Worm (Caenorhabditis elegans) whole organism, young adult: ENCODE results near the gene F37B12.1.

Experiments used
- B0019.2 ChIP-seq: fragments of 200-800 bp; sonication (Bioruptor generic); conservative IDR thresholded peaks from 2 replicates; pipeline ENCODE4 v1.3.6; 2022; ENCODE audit warnings: missing genetic modification reagents, missing genetic modification characterization, missing compliant biosample characterization
- F10E7.11 ChIP-seq: sonication (generic microtip); optimal IDR thresholded peaks from 2 replicates; lab custom pipeline; 2017; ENCODE audit warnings: mild to moderate bottlenecking, missing genetic modification characterization, moderate library complexity, missing compliant biosample characterization
- T07F8.4 ChIP-seq: sonication (generic microtip); optimal IDR thresholded peaks from 2 replicates; lab custom pipeline; 2016; ENCODE audit warnings: mild to moderate bottlenecking, missing genetic modification characterization, moderate library complexity, missing compliant biosample characterization
- Y56A3A.18 ChIP-seq: fragments of 200-800 bp; sonication (Bioruptor generic); IDR thresholded peaks from 2 replicates; pipeline ENCODE4 v1.3.6; 2022; ENCODE audit warnings: missing genetic modification reagents, missing genetic modification characterization, missing compliant biosample characterization
- Y67H2A.10 ChIP-seq: fragments of 200-800 bp; sonication (Bioruptor generic); conservative IDR thresholded peaks from 2 replicates; pipeline ENCODE4 v1.3.6; 2022; ENCODE audit warnings: missing genetic modification reagents, missing genetic modification characterization, missing compliant biosample characterization
- Y95B8A.8 ChIP-seq: fragments of 200-800 bp; sonication (Bioruptor generic); IDR thresholded peaks from 2 replicates; pipeline ENCODE4 v1.3.6; 2022; ENCODE audit warnings: missing genetic modification reagents, missing genetic modification characterization, missing compliant biosample characterization
- aptf-2 ChIP-seq: fragments of 200-800 bp; sonication (Bioruptor generic); conservative IDR thresholded peaks from 2 replicates; pipeline ENCODE4 v1.3.6; 2022; ENCODE audit warnings: missing genetic modification reagents, missing genetic modification characterization, missing compliant biosample characterization
- attf-5 ChIP-seq: fragments of 200-800 bp; sonication (Bioruptor generic); optimal IDR thresholded peaks from 2 replicates; lab custom pipeline; 2018; ENCODE audit warnings: mild to moderate bottlenecking, missing genetic modification characterization, missing compliant biosample characterization
- attf-6 ChIP-seq: fragments of 200-800 bp; sonication (Bioruptor generic); IDR thresholded peaks from 2 replicates; pipeline ENCODE4 v1.3.6; 2022; ENCODE audit warnings: missing genetic modification reagents, missing genetic modification characterization, missing compliant biosample characterization
- ccch-3 ChIP-seq: fragments of 200-800 bp; sonication (Bioruptor generic); optimal IDR thresholded peaks from 2 replicates; lab custom pipeline; 2018; ENCODE audit warnings: mild to moderate bottlenecking, missing genetic modification characterization, missing compliant biosample characterization
- ceh-58 ChIP-seq: fragments of 200-800 bp; sonication (Bioruptor generic); IDR thresholded peaks from 2 replicates; pipeline ENCODE4 v1.3.6; 2022; ENCODE audit warnings: missing genetic modification characterization, missing compliant biosample characterization
- ceh-79 ChIP-seq: sonication (generic microtip); optimal IDR thresholded peaks from 2 replicates; lab custom pipeline; 2017; ENCODE audit warnings: mild to moderate bottlenecking, missing genetic modification characterization, missing compliant biosample characterization
- ceh-91 ChIP-seq: fragments of 200-800 bp; sonication (Bioruptor generic); IDR thresholded peaks from 2 replicates; pipeline ENCODE4 v1.3.6; 2022; ENCODE audit warnings: missing genetic modification reagents, missing genetic modification characterization, missing compliant biosample characterization
- chd-7 ChIP-seq: sonication (generic microtip); optimal IDR thresholded peaks from 2 replicates; lab custom pipeline; 2016; ENCODE audit warnings: mild to moderate bottlenecking, missing genetic modification characterization, moderate library complexity, missing compliant biosample characterization
- egrh-3 ChIP-seq: fragments of 200-800 bp; sonication (Bioruptor generic); IDR thresholded peaks from 2 replicates; pipeline ENCODE4 v1.3.6; 2022; ENCODE audit warnings: missing genetic modification reagents, missing genetic modification characterization, missing compliant biosample characterization
- him-1 ChIP-seq: sonication (generic microtip); optimal IDR thresholded peaks from 2 replicates; lab custom pipeline; 2016; ENCODE audit warnings: missing genotype, missing genetic modification reagents, missing genetic modification characterization, missing compliant biosample characterization
- let-526 ChIP-seq: fragments of 200-800 bp; sonication (Bioruptor generic); IDR thresholded peaks from 2 replicates; pipeline ENCODE4 v1.3.6; 2022; ENCODE audit warnings: missing genetic modification reagents, missing genetic modification characterization, missing compliant biosample characterization
- lin-35 ChIP-seq, 3 experiments: fragments of 150-350 bp in 2 of 3; sonication (generic microtip) in 1 of 3; optimal IDR thresholded peaks; 2 replicates each; lab custom pipeline; 2014 to 2018; ENCODE audit warnings: missing biosample characterization in 3 of 3, missing genetic modification characterization in 3 of 3, missing genetic modification reagents in 3 of 3
- madf-10 ChIP-seq: sonication (generic microtip); optimal IDR thresholded peaks from 2 replicates; lab custom pipeline; 2016; ENCODE audit warnings: mild to moderate bottlenecking, missing genetic modification characterization, missing compliant biosample characterization
- madf-3 ChIP-seq: fragments of 200-800 bp; sonication (Bioruptor generic); IDR thresholded peaks from 2 replicates; pipeline ENCODE4 v1.3.6; 2022; ENCODE audit warnings: missing genetic modification reagents, missing genetic modification characterization, missing compliant biosample characterization
- mcd-1 ChIP-seq: fragments of 200-800 bp; sonication (Bioruptor generic); IDR thresholded peaks from 2 replicates; pipeline ENCODE4 v1.3.6; 2022; ENCODE audit warnings: missing genetic modification reagents, missing genetic modification characterization, missing compliant biosample characterization
- mel-28 ChIP-seq: sonication (generic microtip); optimal IDR thresholded peaks from 2 replicates; lab custom pipeline; 2016; ENCODE audit warnings: borderline replicate concordance, mild to moderate bottlenecking, missing genetic modification characterization, missing compliant biosample characterization
- nfya-2 ChIP-seq: fragments of 200-800 bp; sonication (Bioruptor generic); IDR thresholded peaks from 2 replicates; pipeline ENCODE4 v1.3.6; 2022; ENCODE audit warnings: missing genetic modification reagents, missing genetic modification characterization, missing compliant biosample characterization
- nhr-80 ChIP-seq: sonication (generic microtip); optimal IDR thresholded peaks from 2 replicates; lab custom pipeline; 2016; ENCODE audit warnings: missing genetic modification characterization, missing compliant biosample characterization
- nhr-90 ChIP-seq: sonication (generic microtip); optimal IDR thresholded peaks from 2 replicates; lab custom pipeline; 2016; ENCODE audit warnings: missing genotype, mild to moderate bottlenecking, missing genetic modification characterization, missing compliant biosample characterization
- pha-4 ChIP-seq: fragments of 150-350 bp; sonication (generic microtip); optimal IDR thresholded peaks from 2 replicates; lab custom pipeline; 2014; ENCODE audit warnings: missing biosample characterization, missing genetic modification reagents, missing genetic modification characterization
- repo-1 ChIP-seq: sonication (generic microtip); optimal IDR thresholded peaks from 2 replicates; lab custom pipeline; 2017; ENCODE audit warnings: mild to moderate bottlenecking, missing genetic modification characterization, missing compliant biosample characterization
- sea-2 ChIP-seq: fragments of 200-800 bp; sonication (Bioruptor generic); IDR thresholded peaks from 2 replicates; pipeline ENCODE4 v1.3.6; 2022; ENCODE audit warnings: missing genetic modification characterization, missing compliant biosample characterization
- snpc-1.3 ChIP-seq: sonication (generic microtip); optimal IDR thresholded peaks from 2 replicates; lab custom pipeline; 2017; ENCODE audit warnings: missing genetic modification characterization, mild to moderate bottlenecking, missing compliant biosample characterization, antibody characterized with exemption, moderate library complexity, missing genotype, missing genetic modification reagents; ENCODE audit not compliant: insufficient read depth
- tlf-1 ChIP-seq: fragments of 200-800 bp; sonication (Bioruptor generic); optimal IDR thresholded peaks from 2 replicates; lab custom pipeline; 2018; ENCODE audit warnings: mild to moderate bottlenecking, missing genetic modification characterization, missing compliant biosample characterization
- unc-130 ChIP-seq: sonication (generic microtip); optimal IDR thresholded peaks from 2 replicates; lab custom pipeline; 2016; ENCODE audit warnings: missing genetic modification reagents, missing genetic modification characterization, missing compliant biosample characterization
- xnd-1 ChIP-seq: sonication (generic microtip); optimal IDR thresholded peaks from 2 replicates; lab custom pipeline; 2016; ENCODE audit warnings: missing genotype, missing genetic modification reagents, missing genetic modification characterization, missing compliant biosample characterization
- zfh-2 ChIP-seq: fragments of 200-800 bp; sonication (Bioruptor generic); conservative IDR thresholded peaks from 2 replicates; pipeline ENCODE4 v1.3.6; 2022; ENCODE audit warnings: missing genetic modification reagents, missing genetic modification characterization, missing compliant biosample characterization
- ztf-6 ChIP-seq: fragments of 200-800 bp; sonication (Bioruptor generic); IDR thresholded peaks from 2 replicates; pipeline ENCODE4 v1.3.6; 2022; ENCODE audit warnings: missing genetic modification reagents, missing genetic modification characterization, missing compliant biosample characterization

Gene F37B12.1

DNA sequence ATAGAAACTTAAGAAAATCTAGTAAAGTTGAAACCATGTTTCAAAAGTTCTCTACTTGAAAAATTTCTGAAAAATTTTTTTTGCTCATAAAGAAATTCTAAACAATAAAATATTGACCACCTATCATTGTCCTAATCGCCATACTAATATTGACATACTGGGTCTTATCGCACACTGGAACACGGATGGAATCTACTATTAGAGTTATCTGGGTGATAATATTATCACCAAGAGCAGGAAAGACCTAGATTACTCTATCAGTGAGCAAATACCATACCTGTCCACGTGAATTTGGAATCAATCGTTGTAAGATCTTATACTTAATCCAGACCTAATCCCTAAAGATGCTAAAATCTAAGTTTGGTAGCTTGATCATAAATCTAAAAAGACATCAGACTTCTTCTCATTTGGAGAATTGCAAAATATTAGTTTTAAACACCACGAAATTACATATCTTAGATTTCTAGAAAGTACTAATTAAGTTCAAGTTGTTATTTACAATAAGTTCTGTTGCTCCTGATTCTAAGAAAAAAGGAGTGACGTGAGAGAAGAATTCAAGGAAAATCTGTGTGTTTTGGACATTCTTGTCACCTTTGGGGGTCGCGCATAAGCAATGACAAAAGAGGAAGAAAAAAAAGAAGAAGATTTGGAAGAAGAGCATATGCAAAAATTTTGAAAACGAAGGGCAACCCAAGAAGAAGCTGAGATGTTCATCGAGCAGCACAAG, 18.9 kb downstream of the F37B12.1 start (continued):
- no peak for TF ChIP-seq tlf-1
- no peak for TF ChIP-seq attf-5 (GFP tag; lab: Kevin White, UChicago)

DNA sequence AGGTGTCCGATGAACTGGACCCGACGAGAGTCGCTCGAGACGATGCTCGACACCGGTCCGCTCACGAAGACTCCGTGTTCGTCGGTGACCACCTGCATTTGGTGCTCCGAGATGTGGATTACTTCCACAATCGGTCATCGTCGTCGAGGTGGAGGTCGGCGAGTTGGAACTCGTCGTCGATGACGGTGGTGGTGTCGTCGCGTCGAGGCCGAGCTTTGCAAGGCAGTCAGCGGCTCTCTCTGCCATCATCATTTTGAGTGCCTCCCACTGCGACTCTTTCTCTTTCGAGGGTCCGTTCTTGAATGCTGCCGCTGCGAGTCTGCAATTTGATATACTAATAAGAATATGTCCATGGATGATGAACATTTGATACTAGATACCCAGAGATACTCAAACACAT, 21.3 kb downstream of the F37B12.1 start:
- TF ChIP-seq xnd-1 (tag; lab: Kevin White, UChicago) = no peak
- TF ChIP-seq aptf-2 = no peak
- TF ChIP-seq B0019.2 (GFP tag; lab: Robert Waterston, UW) = no peak
- 0 out of 2 replicates have a peak, but pooled peaks have one; percentile 17 for TF ChIP-seq mcd-1 (GFP tag; lab: Robert Waterston, UW)
- TF ChIP-seq madf-3 (GFP tag; lab: Robert Waterston, UW) = no peak
- peak; percentile 58; the same call in 1 of the 2 replicates for TF ChIP-seq egrh-3 (GFP tag; lab: Robert Waterston, UW)
- TF ChIP-seq lin-35 (GFP tag; optimal IDR thresholded peaks at IDR 0.05; lab: Kevin White, UChicago) = no peak
- TF ChIP-seq ceh-58 (GFP tag; lab: Robert Waterston, UW) = no peak
- TF ChIP-seq Y56A3A.18 (GFP tag; lab: Robert Waterston, UW) = no peak
- peak; percentile 84 for TF ChIP-seq zfh-2
- no peak for TF ChIP-seq pha-4 (tag; lab: Kevin White, UChicago)
- no peak for TF ChIP-seq ccch-3
- no peak for TF ChIP-seq snpc-1.3 (tag; lab: Kevin White, UChicago)
- no peak for TF ChIP-seq nfya-2 (GFP tag; lab: Robert Waterston, UW)

DNA sequence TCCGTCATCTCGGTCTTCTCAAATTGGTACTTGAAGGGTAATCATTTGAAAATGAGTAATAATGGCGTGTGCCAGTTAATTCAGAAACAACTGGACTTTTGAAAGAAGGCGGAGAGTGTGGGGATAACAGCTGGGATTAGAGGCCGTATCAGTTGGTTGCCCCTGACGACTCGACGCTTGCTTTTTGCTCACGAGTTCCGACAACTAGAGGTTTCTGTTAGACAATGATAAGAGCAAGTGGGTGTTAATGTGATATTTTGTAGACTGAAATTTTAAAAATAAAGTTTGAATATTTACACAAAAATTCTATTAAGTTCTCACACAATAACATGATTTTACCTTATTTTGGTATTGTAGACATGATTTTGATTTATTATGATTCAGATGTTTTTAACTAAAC, 24.0 kb downstream of the F37B12.1 start, which contains the start of gene F44G4.7:
F44G4.7 (minus strand) TSS at position 101 of the 400 bp plus-strand sequence.
- TF ChIP-seq Y95B8A.8 (GFP tag; lab: Robert Waterston, UW) = no peak
- TF ChIP-seq Y67H2A.10 (GFP tag; lab: Robert Waterston, UW) = no peak
- TF ChIP-seq T07F8.4 (tag; lab: Kevin White, UChicago) = no peak
- TF ChIP-seq sea-2 (GFP tag; lab: Robert Waterston, UW) = no peak
- no peak for TF ChIP-seq nhr-90 (tag; lab: Kevin White, UChicago)
- no peak for TF ChIP-seq zfh-2
- TF ChIP-seq ceh-91 (GFP tag; lab: Robert Waterston, UW) = no peak
- TF ChIP-seq repo-1 (tag; lab: Kevin White, UChicago) = no peak
- no peak for TF ChIP-seq him-1
- no peak for TF ChIP-seq ceh-79 (tag; lab: Kevin White, UChicago)
- no peak for TF ChIP-seq chd-7
- TF ChIP-seq ztf-6 (GFP tag; lab: Robert Waterston, UW) = no peak
- TF ChIP-seq attf-6 (GFP tag; lab: Robert Waterston, UW) = no peak
- no peak for TF ChIP-seq F10E7.11 (tag; lab: Kevin White, UChicago)
- no peak for TF ChIP-seq mel-28 (tag; lab: Kevin White, UChicago)
- no peak for TF ChIP-seq B0019.2 (GFP tag; lab: Robert Waterston, UW)
- no peak for TF ChIP-seq let-526 (GFP tag; lab: Robert Waterston, UW)
- no peak for TF ChIP-seq unc-130
- no peak for TF ChIP-seq ccch-3
- TF ChIP-seq madf-10 = no peak

DNA sequence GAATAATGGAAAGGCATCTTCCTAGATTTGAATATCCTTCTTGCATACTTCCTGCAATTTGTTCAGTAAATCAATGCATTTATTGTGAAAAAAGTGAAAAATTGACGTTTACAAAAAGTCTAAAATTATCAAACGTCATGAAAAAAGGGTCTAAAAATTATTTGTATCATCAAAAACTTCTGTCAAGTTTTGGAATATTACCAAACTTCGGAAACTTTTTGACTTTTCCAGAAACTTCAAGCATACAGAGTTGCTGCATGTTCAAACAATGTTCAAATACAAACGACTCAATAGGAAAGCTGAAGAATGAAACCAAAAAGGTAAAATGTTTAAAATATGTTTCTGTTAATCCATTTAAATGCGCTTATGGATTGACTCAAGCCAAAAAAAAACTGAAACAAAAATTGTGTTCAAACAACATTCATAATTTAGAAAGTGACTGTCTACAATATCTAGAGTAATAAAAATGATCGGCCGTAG, 27.3 kb downstream of the F37B12.1 start, which contains the start of gene F44G4.6:
F44G4.6 (minus strand) TSS at position 51 of the 480 bp plus-strand sequence.
- no peak for TF ChIP-seq ceh-58 (GFP tag; lab: Robert Waterston, UW)
- TF ChIP-seq madf-10 = no peak
- no peak for TF ChIP-seq nhr-80 (tag; lab: Kevin White, UChicago)
- TF ChIP-seq, all 124 proteins: peak for 0
